Fruit fly (Drosophila melanogaster) whole organism, wandering third instar larva: ENCODE results near the gene DEF8.

Experiments
- Abd-B ChIP-seq: fragments of >200 bp; optimal IDR thresholded peaks from 2 replicates; lab custom pipeline; 2017; ENCODE audit warnings: missing biosample characterization, missing genetic modification characterization
- CG9705 ChIP-seq: fragments of 200-800 bp; sonication (Bioruptor generic); optimal IDR thresholded peaks from 2 replicates; lab custom pipeline; 2018; ENCODE audit warnings: missing biosample characterization, mild to moderate bottlenecking, missing genetic modification characterization
- CrebA ChIP-seq: fragments of 200-800 bp; sonication (Bioruptor generic); optimal IDR thresholded peaks from 2 replicates; lab custom pipeline; 2016; ENCODE audit warnings: missing biosample characterization, mild to moderate bottlenecking, missing genetic modification characterization, borderline replicate concordance
- Hnf4 ChIP-seq: fragments of 200-800 bp; sonication (Bioruptor generic); optimal IDR thresholded peaks from 2 replicates; lab custom pipeline; 2016; ENCODE audit warnings: missing biosample characterization, mild to moderate bottlenecking, missing genetic modification characterization
- Hr83 ChIP-seq: fragments of 200-300 bp; sonication (Bioruptor generic); optimal IDR thresholded peaks from 2 replicates; lab custom pipeline; 2016; ENCODE audit warnings: missing biosample characterization, mild to moderate bottlenecking, missing genetic modification characterization, moderate library complexity; ENCODE audit not compliant: poor library complexity, severe bottlenecking
- Jra ChIP-seq: sonication (Bioruptor generic); optimal IDR thresholded peaks from 2 replicates; lab custom pipeline; 2016; ENCODE audit warnings: missing biosample characterization, missing genetic modification characterization
- ey ChIP-seq: fragments of 200-800 bp; sonication (Bioruptor generic); optimal IDR thresholded peaks from 2 replicates; lab custom pipeline; 2016; ENCODE audit warnings: missing biosample characterization, missing genetic modification characterization
- fru ChIP-seq: fragments of 200-800 bp; sonication (Bioruptor generic); optimal IDR thresholded peaks from 3 replicates; lab custom pipeline; 2016; ENCODE audit warnings: missing biosample characterization, mild to moderate bottlenecking, missing genetic modification characterization
- lola ChIP-seq: fragments of >200 bp; optimal IDR thresholded peaks from 2 replicates; lab custom pipeline; 2017; ENCODE audit warnings: missing biosample characterization, missing genetic modification characterization
- pan ChIP-seq: fragments of >200 bp; optimal IDR thresholded peaks from 2 replicates; lab custom pipeline; 2017
- psq ChIP-seq: fragments of 200-800 bp; sonication (Bioruptor generic); optimal IDR thresholded peaks from 3 replicates; lab custom pipeline; 2017; ENCODE audit warnings: missing biosample characterization, mild to moderate bottlenecking, missing genetic modification characterization, moderate library complexity
- woc ChIP-seq: sonication (Bioruptor generic); optimal IDR thresholded peaks from 2 replicates; lab custom pipeline; 2016; ENCODE audit warnings: missing biosample characterization, mild to moderate bottlenecking, missing genetic modification characterization

DNA sequence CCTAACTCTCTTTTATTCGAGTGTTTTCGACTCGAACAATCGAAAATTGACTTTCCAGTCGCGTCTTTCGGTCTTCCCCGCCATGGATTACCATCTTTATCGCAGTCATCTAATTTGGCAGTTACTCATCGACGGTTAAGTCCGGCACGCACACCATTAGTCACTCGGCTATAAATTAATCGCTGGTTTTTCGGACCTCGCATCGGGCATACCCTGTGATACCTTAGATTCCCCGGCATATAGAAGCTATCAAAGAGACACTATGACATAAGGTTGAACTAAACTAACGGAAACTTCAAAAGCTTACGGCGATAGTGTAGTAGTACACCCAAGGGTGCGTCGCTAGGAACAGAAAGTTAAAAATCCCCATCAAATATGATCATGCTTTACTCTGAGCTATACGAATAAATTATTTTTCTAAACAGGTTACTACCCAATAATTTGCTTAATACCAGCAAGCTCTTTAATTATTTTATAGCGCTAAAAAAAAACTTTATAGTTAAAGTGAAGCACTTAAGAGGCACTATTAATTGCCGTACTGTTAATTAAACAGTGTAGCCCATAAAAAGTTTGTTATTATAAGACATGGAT, 47.0 kb downstream of the DEF8 start:
- no peak for TF ChIP-seq CG9705 (GFP tag; lab: Kevin White, UChicago)
- no peak for TF ChIP-seq Abd-B (GFP tag; lab: Kevin White, UChicago)
- no peak for TF ChIP-seq woc (GFP tag; lab: Kevin White, UChicago)
- no peak for TF ChIP-seq Jra (GFP tag; lab: Kevin White, UChicago)
- no peak for TF ChIP-seq psq (GFP tag; lab: Kevin White, UChicago)
- no peak for TF ChIP-seq Hnf4 (GFP tag; lab: Kevin White, UChicago)
- TF ChIP-seq pan (lab: Kevin White, UChicago): no peak
- TF ChIP-seq lola: no peak
- TF ChIP-seq ey: no peak
- no peak for TF ChIP-seq fru (GFP tag; lab: Kevin White, UChicago)
- TF ChIP-seq Hr83: no peak
- TF ChIP-seq CrebA (GFP tag; lab: Kevin White, UChicago): no peak
